Fruit fly (Drosophila melanogaster) whole organism, embryonic: ENCODE measurements around the gene CG42571.

ENCODE experiments used
- Ada2b ChIP-seq: fragments of 200-800 bp; sonication (Bioruptor generic); IDR thresholded peaks from 2 replicates; pipeline ENCODE4 v1.3.6; 2022; ENCODE audit warnings: missing biosample characterization, missing genetic modification characterization
- Aef1 ChIP-seq: fragments of 200-800 bp; sonication (Bioruptor generic); IDR thresholded peaks from 3 replicates; pipeline ENCODE4 v1.3.6; 2022; ENCODE audit warnings: missing biosample characterization, missing genetic modification characterization
- B-H2 ChIP-seq: fragments of 200-800 bp; sonication (Bioruptor generic); optimal IDR thresholded peaks from 2 replicates; lab custom pipeline; 2018; ENCODE audit warnings: missing biosample characterization, mild to moderate bottlenecking, missing genetic modification characterization
- Blimp-1 ChIP-seq: fragments of 200-800 bp; sonication (Bioruptor generic); optimal IDR thresholded peaks from 3 replicates; lab custom pipeline; 2018; ENCODE audit warnings: missing biosample characterization, missing genetic modification characterization, mild to moderate bottlenecking, moderate library complexity, missing genetic modification reagents
- CG10321 ChIP-seq: fragments of 200-800 bp; sonication (Bioruptor generic); IDR thresholded peaks from 2 replicates; pipeline ENCODE4 v1.3.6; 2022; ENCODE audit warnings: missing biosample characterization, missing genetic modification characterization
- CG10543 ChIP-seq: fragments of 200-800 bp; sonication (Bioruptor generic); optimal IDR thresholded peaks from 3 replicates; lab custom pipeline; 2017; ENCODE audit warnings: missing biosample characterization, mild to moderate bottlenecking, missing genetic modification characterization, moderate library complexity
- CG11723 ChIP-seq: fragments of 200-800 bp; sonication (Bioruptor generic); optimal IDR thresholded peaks from 2 replicates; lab custom pipeline; 2017; ENCODE audit warnings: missing biosample characterization, mild to moderate bottlenecking, missing genetic modification characterization
- CG12219 ChIP-seq: fragments of 200-800 bp; sonication (Bioruptor generic); optimal IDR thresholded peaks from 3 replicates; lab custom pipeline; 2018; ENCODE audit warnings: missing biosample characterization, mild to moderate bottlenecking, missing genetic modification characterization
- CG14014 ChIP-seq: fragments of 200-800 bp; sonication (Bioruptor generic); IDR thresholded peaks from 2 replicates; pipeline ENCODE4 v1.3.6; 2022; ENCODE audit warnings: missing biosample characterization, missing genetic modification characterization
- CG14050 ChIP-seq: fragments of 200-800 bp; sonication (Bioruptor generic); IDR thresholded peaks from 3 replicates; pipeline ENCODE4 v1.3.6; 2022; ENCODE audit warnings: missing biosample characterization, missing genetic modification characterization
- CG1529 ChIP-seq: fragments of 200-800 bp; sonication (Bioruptor generic); optimal IDR thresholded peaks from 3 replicates; lab custom pipeline; 2018; ENCODE audit warnings: missing biosample characterization, missing genetic modification characterization
- CG1602 ChIP-seq: fragments of 200-800 bp; sonication (Bioruptor generic); optimal IDR thresholded peaks from 3 replicates; lab custom pipeline; 2016; ENCODE audit warnings: missing biosample characterization, missing genetic modification characterization
- CG16813 ChIP-seq: fragments of 200-800 bp; sonication (Bioruptor generic); IDR thresholded peaks from 3 replicates; pipeline ENCODE4 v1.3.6; 2022; ENCODE audit warnings: missing biosample characterization, missing genetic modification characterization; ENCODE audit not compliant: partially characterized antibody
- CG17612 ChIP-seq: fragments of 200-800 bp; sonication (Bioruptor generic); IDR thresholded peaks from 2 replicates; pipeline ENCODE4 v1.3.6; 2022; ENCODE audit warnings: missing biosample characterization, missing genetic modification characterization
- CG17802 ChIP-seq: fragments of 200-800 bp; sonication (Bioruptor generic); optimal IDR thresholded peaks from 2 replicates; lab custom pipeline; 2018; ENCODE audit warnings: missing biosample characterization, mild to moderate bottlenecking, missing genetic modification characterization, moderate library complexity
- CG1792 ChIP-seq: fragments of 200-800 bp; sonication (Bioruptor generic); optimal IDR thresholded peaks from 2 replicates; lab custom pipeline; 2016; ENCODE audit warnings: missing biosample characterization, missing genetic modification characterization
- CG2116 ChIP-seq: fragments of 200-800 bp; sonication (Bioruptor generic); optimal IDR thresholded peaks from 3 replicates; lab custom pipeline; 2018; ENCODE audit warnings: missing biosample characterization, mild to moderate bottlenecking, missing genetic modification characterization
- CG30403 ChIP-seq: fragments of 200-800 bp; sonication (Bioruptor generic); optimal IDR thresholded peaks from 3 replicates; lab custom pipeline; 2016; ENCODE audit warnings: missing biosample characterization, missing genetic modification characterization
- CG33557 ChIP-seq: fragments of 200-800 bp; sonication (Bioruptor generic); optimal IDR thresholded peaks from 2 replicates; lab custom pipeline; 2019; ENCODE audit warnings: missing biosample characterization, mild to moderate bottlenecking, missing genetic modification characterization, moderate library complexity
- CG3847 ChIP-seq: fragments of 200-800 bp; sonication (Bioruptor generic); IDR thresholded peaks from 2 replicates; pipeline ENCODE4 v1.3.6; 2022; ENCODE audit warnings: missing biosample characterization, missing genetic modification characterization
- CG42726 ChIP-seq: fragments of 200-800 bp; sonication (Bioruptor generic); IDR thresholded peaks from 2 replicates; pipeline ENCODE4 v1.3.6; 2022; ENCODE audit warnings: missing biosample characterization, missing genetic modification characterization; ENCODE audit not compliant: partially characterized antibody
- CG5245 ChIP-seq: fragments of 200-800 bp; sonication (Bioruptor generic); optimal IDR thresholded peaks from 3 replicates; lab custom pipeline; 2016; ENCODE audit warnings: missing biosample characterization, missing genetic modification characterization
- CG6175 ChIP-seq: fragments of 200-800 bp; sonication (Bioruptor generic); IDR thresholded peaks from 3 replicates; pipeline ENCODE4 v1.3.6; 2022; ENCODE audit warnings: missing biosample characterization, missing genetic modification characterization
- CG7271 ChIP-seq: fragments of 200-800 bp; sonication (Bioruptor generic); optimal IDR thresholded peaks from 2 replicates; lab custom pipeline; 2018; ENCODE audit warnings: missing biosample characterization, mild to moderate bottlenecking, missing genetic modification characterization, moderate library complexity
- CG7786 ChIP-seq: fragments of 200-800 bp; sonication (Bioruptor generic); optimal IDR thresholded peaks from 2 replicates; lab custom pipeline; 2016; ENCODE audit warnings: missing biosample characterization, missing genetic modification characterization
- CG8765 ChIP-seq: fragments of 200-800 bp; sonication (Bioruptor generic); IDR thresholded peaks from 2 replicates; pipeline ENCODE4 v1.3.6; 2022; ENCODE audit warnings: missing biosample characterization, missing genetic modification characterization
- CG8944 ChIP-seq: fragments of 200-800 bp; sonication (Bioruptor generic); optimal IDR thresholded peaks from 3 replicates; lab custom pipeline; 2016; ENCODE audit warnings: missing biosample characterization, missing genetic modification characterization
- CG9609 ChIP-seq: fragments of 200-800 bp; sonication (Bioruptor generic); optimal IDR thresholded peaks from 3 replicates; lab custom pipeline; 2016; ENCODE audit warnings: missing biosample characterization, missing genetic modification characterization
- CG9932 ChIP-seq: fragments of 200-800 bp; sonication (Bioruptor generic); IDR thresholded peaks from 2 replicates; pipeline ENCODE4 v1.3.6; 2022; ENCODE audit warnings: missing biosample characterization, missing genetic modification characterization
- D19B ChIP-seq: fragments of 200-800 bp; sonication (Bioruptor generic); optimal IDR thresholded peaks from 2 replicates; lab custom pipeline; 2017; ENCODE audit warnings: missing biosample characterization, mild to moderate bottlenecking, missing genetic modification characterization
- E2f2 ChIP-seq: fragments of 200-800 bp; sonication (Bioruptor generic); IDR thresholded peaks from 2 replicates; pipeline ENCODE4 v1.3.6; 2022; ENCODE audit warnings: missing biosample characterization, missing genetic modification characterization
- Hand ChIP-seq: fragments of 200-800 bp; sonication (Bioruptor generic); optimal IDR thresholded peaks from 2 replicates; lab custom pipeline; 2017; ENCODE audit warnings: mild to moderate bottlenecking, missing biosample characterization, missing genetic modification reagents, missing genetic modification characterization
- Hmx ChIP-seq: fragments of 200-800 bp; sonication (Bioruptor generic); optimal IDR thresholded peaks from 2 replicates; lab custom pipeline; 2016; ENCODE audit warnings: missing biosample characterization, missing genetic modification characterization
- Lhr ChIP-seq: fragments of 200-800 bp; sonication (Bioruptor generic); optimal IDR thresholded peaks from 3 replicates; lab custom pipeline; 2017; ENCODE audit warnings: mild to moderate bottlenecking, missing biosample characterization, missing genetic modification reagents, missing genetic modification characterization
- Oli ChIP-seq: fragments of 200-800 bp; sonication (Bioruptor generic); optimal IDR thresholded peaks from 2 replicates; lab custom pipeline; 2018; ENCODE audit warnings: missing biosample characterization, mild to moderate bottlenecking, missing genetic modification characterization, moderate library complexity
- PHDP ChIP-seq: fragments of 200-800 bp; sonication (Bioruptor generic); optimal IDR thresholded peaks from 3 replicates; lab custom pipeline; 2018; ENCODE audit warnings: missing biosample characterization, mild to moderate bottlenecking, missing genetic modification characterization, moderate library complexity
- Rx ChIP-seq: fragments of 200-800 bp; sonication (Bioruptor generic); IDR thresholded peaks from 2 replicates; pipeline ENCODE4 v1.3.6; 2022; ENCODE audit warnings: missing biosample characterization, missing genetic modification characterization
- Taf1 ChIP-seq: fragments of 200-800 bp; sonication (Bioruptor generic); IDR thresholded peaks from 2 replicates; pipeline ENCODE4 v1.3.6; 2022; ENCODE audit warnings: missing biosample characterization, missing genetic modification characterization
- Trl ChIP-seq, 3 experiments: fragments of >200 bp in 2 of 3; fragments of 200-800 bp in 1 of 3; sonication (Bioruptor generic) in 1 of 3; optimal IDR thresholded peaks; 2 replicates in 1 of 3; 3 replicates in 2 of 3; lab custom pipeline; 2016 to 2017; ENCODE audit warnings: missing biosample characterization in 1 of 3, missing genetic modification characterization in 1 of 3
- ap ChIP-seq: fragments of 200-800 bp; sonication (Bioruptor generic); IDR thresholded peaks from 2 replicates; pipeline ENCODE4 v1.3.6; 2022; ENCODE audit warnings: missing biosample characterization, missing genetic modification characterization
- crp ChIP-seq, 2 experiments: fragments of 200-800 bp; sonication (Bioruptor generic); optimal IDR thresholded peaks; 2 replicates in 1 of 2; 3 replicates in 1 of 2; lab custom pipeline; 2017; ENCODE audit warnings: missing biosample characterization in 2 of 2, missing genetic modification characterization in 2 of 2, mild to moderate bottlenecking in 1 of 2, moderate library complexity in 1 of 2
- ftz-f1 ChIP-seq: fragments of 200-800 bp; sonication (Bioruptor generic); optimal IDR thresholded peaks from 2 replicates; lab custom pipeline; 2016; ENCODE audit warnings: missing biosample characterization, missing genetic modification characterization
- hkb ChIP-seq, 2 experiments: fragments of 200-800 bp in 1 of 2; fragments of >200 bp in 1 of 2; sonication (Bioruptor generic) in 1 of 2; IDR thresholded peaks in 1 of 2; optimal IDR thresholded peaks in 1 of 2; 2 replicates each; pipeline versions ENCODE4 v1.3.6 to Lab custom; 2017 to 2022; ENCODE audit warnings: missing biosample characterization in 1 of 2, missing genetic modification characterization in 1 of 2
- jing ChIP-seq: fragments of 200-800 bp; sonication (Bioruptor generic); optimal IDR thresholded peaks from 2 replicates; lab custom pipeline; 2018; ENCODE audit warnings: missing biosample characterization, mild to moderate bottlenecking, missing genetic modification characterization
- row ChIP-seq: fragments of 200-800 bp; sonication (Bioruptor generic); IDR thresholded peaks from 3 replicates; pipeline ENCODE4 v1.3.6; 2022; ENCODE audit warnings: missing biosample characterization, missing genetic modification characterization
- run ChIP-seq: fragments of 200-800 bp; sonication (Bioruptor generic); optimal IDR thresholded peaks from 3 replicates; lab custom pipeline; 2018; ENCODE audit warnings: missing biosample characterization, mild to moderate bottlenecking, missing genetic modification characterization
- tll ChIP-seq, 2 experiments: fragments of 200-800 bp in 1 of 2; fragments of >200 bp in 1 of 2; sonication (Bioruptor generic) in 1 of 2; optimal IDR thresholded peaks; 2 replicates each; lab custom pipeline; 2017 to 2019; ENCODE audit warnings: missing biosample characterization in 2 of 2, missing genetic modification characterization in 2 of 2, mild to moderate bottlenecking in 1 of 2, moderate library complexity in 1 of 2
- toy ChIP-seq: fragments of 200-800 bp; sonication (Bioruptor generic); IDR thresholded peaks from 2 replicates; pipeline ENCODE4 v1.3.6; 2022; ENCODE audit warnings: missing biosample characterization, missing genetic modification characterization
- zf30C ChIP-seq: fragments of 200-800 bp; sonication (Bioruptor generic); optimal IDR thresholded peaks from 3 replicates; lab custom pipeline; 2018; ENCODE audit warnings: missing biosample characterization, mild to moderate bottlenecking, missing genetic modification characterization

CG42571 gene

DNA sequence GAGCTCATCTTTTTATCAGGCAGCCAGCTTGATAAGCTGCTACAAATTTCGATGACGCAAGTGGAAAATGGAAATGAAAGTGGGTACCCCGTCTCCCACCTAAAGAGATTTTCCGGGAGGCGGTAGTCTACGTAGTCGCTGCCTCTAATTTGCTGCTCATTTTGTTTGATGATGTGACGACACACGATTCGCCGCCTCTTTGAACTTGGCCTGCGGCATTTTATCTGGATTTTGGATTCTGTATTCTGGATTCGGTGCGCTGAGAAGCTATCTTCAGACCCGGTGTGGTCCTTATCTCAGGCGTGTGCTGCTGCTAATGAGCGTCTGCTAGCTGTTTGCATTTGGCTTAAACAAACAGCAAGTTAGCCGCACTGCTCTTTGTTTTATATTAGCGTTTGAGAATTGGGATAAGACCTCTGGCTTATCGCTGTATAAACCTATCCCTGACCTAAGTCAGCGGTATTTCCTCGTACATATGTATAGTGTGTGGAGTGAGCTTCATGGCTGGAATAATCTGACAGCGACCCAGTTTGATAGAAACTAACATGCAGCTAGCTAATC is 2.2 kb upstream of the CG42571 start (continued):
- TF ChIP-seq crp (GFP tag; optimal IDR thresholded peaks at IDR 0.05; lab: Kevin White, UChicago) (peak in 1 of 2 experiments; percentile 2), ap (GFP tag; lab: Robert Waterston, UW) (0 out of 2 replicates have a peak, but pooled peaks have one; percentile 21), zf30C (GFP tag; lab: Kevin White, UChicago) (no peak), Ada2b (no peak), run (tag; lab: Kevin White, UChicago) (no peak), CG8765 (GFP tag; lab: Robert Waterston, UW) (no peak), CG6175 (GFP tag; lab: Robert Waterston, UW) (no peak), CG12219 (GFP tag; lab: Kevin White, UChicago) (peak; percentile 44), CG17612 (GFP tag; lab: Robert Waterston, UW) (0 out of 2 replicates have a peak, but pooled peaks have one; percentile 50), tll (GFP tag; optimal IDR thresholded peaks at IDR 0.05; lab: Kevin White, UChicago) (peak in 1 of 2 experiments; percentile 64), CG10321 (GFP tag; lab: Robert Waterston, UW) (0 out of 2 replicates have a peak, but pooled peaks have one; percentile 12), E2f2 (GFP tag; lab: Robert Waterston, UW) (peak; percentile 36; the same call in 1 of the 2 replicates), CG2116 (GFP tag; lab: Kevin White, UChicago) (peak; percentile 20), CG1602 (GFP tag; lab: Kevin White, UChicago) (peak; percentile 41), CG11723 (peak; percentile 29), PHDP (tag; lab: Kevin White, UChicago) (peak; percentile 68), CG14050 (GFP tag; lab: Robert Waterston, UW) (no peak), CG30403 (GFP tag; lab: Kevin White, UChicago) (no peak), CG1529 (GFP tag; lab: Kevin White, UChicago) (peak; percentile 51), CG17802 (peak; percentile 10), CG9932 (GFP tag; lab: Robert Waterston, UW) (no peak), hkb (optimal IDR thresholded peaks at IDR 0.05; lab: Kevin White, UChicago) (no peak), hkb (GFP tag; IDR thresholded peaks at IDR 0.05; lab: Robert Waterston, UW) (peak; percentile 80), Taf1 (no peak), Blimp-1 (peak; percentile 65), ftz-f1 (GFP tag; lab: Kevin White, UChicago) (no peak), toy (no peak), Trl (optimal IDR thresholded peaks at IDR 0.05; lab: Kevin White, UChicago) (no peak), Trl (GFP tag; optimal IDR thresholded peaks at IDR 0.05; lab: Kevin White, UChicago) (peak; percentile 73), CG42726 (GFP tag; lab: Robert Waterston, UW) (no peak), CG8944 (GFP tag; lab: Kevin White, UChicago) (peak; percentile 43), CG3847 (no peak), jing (GFP tag; lab: Kevin White, UChicago) (no peak), Oli (peak; percentile 12), Aef1 (GFP tag; lab: Robert Waterston, UW) (no peak), CG9609 (GFP tag; lab: Kevin White, UChicago) (peak; percentile 12), Rx (no peak), CG10543 (GFP tag; lab: Kevin White, UChicago) (peak; percentile 65), CG16813 (GFP tag; lab: Robert Waterston, UW) (no peak), CG7271 (tag; lab: Kevin White, UChicago) (peak; percentile 64), row (GFP tag; lab: Robert Waterston, UW) (no peak), Lhr (GFP tag; lab: Kevin White, UChicago) (peak; percentile 45), CG1792 (peak; percentile 86), CG5245 (no peak), Hand (no peak), Hmx (GFP tag; lab: Kevin White, UChicago) (no peak), D19B (no peak), CG33557 (GFP tag; lab: Kevin White, UChicago) (no peak), B-H2 (GFP tag; lab: Kevin White, UChicago) (peak; percentile 12), CG14014 (GFP tag; lab: Robert Waterston, UW) (peak; percentile 47; the same call in 1 of the 2 replicates), CG7786 (GFP tag; lab: Kevin White, UChicago) (peak; percentile 7)
